Fruit fly (Drosophila melanogaster) whole organism, adult: ENCODE data around the gene GABA-B-R1.

ENCODE experiments used
- CG12768 ChIP-seq: fragments of 200-800 bp; sonication (Bioruptor generic); optimal IDR thresholded peaks from 2 replicates; lab custom pipeline; 2017; ENCODE audit warnings: missing biosample characterization, missing genetic modification characterization, mild to moderate bottlenecking, moderate library complexity, missing genetic modification reagents
- CG33017 ChIP-seq: fragments of 200-800 bp; sonication (Bioruptor generic); optimal IDR thresholded peaks from 2 replicates; lab custom pipeline; 2018; ENCODE audit warnings: missing biosample characterization, mild to moderate bottlenecking, missing genetic modification characterization, moderate library complexity
- Clk ChIP-seq: fragments of 200-800 bp; sonication (Bioruptor generic); optimal IDR thresholded peaks from 2 replicates; lab custom pipeline; 2017; ENCODE audit warnings: missing biosample characterization, missing genetic modification characterization
- Mnt ChIP-seq: fragments of 200-800 bp; sonication (Bioruptor generic); optimal IDR thresholded peaks from 2 replicates; lab custom pipeline; 2016; ENCODE audit warnings: missing biosample characterization, mild to moderate bottlenecking, missing genetic modification characterization
- cnc ChIP-seq, 2 experiments: fragments of >200 bp; optimal IDR thresholded peaks; 2 replicates each; lab custom pipeline; 2017
- ovo ChIP-seq: fragments of 200-800 bp; sonication (Bioruptor generic); optimal IDR thresholded peaks from 2 replicates; lab custom pipeline; 2016; ENCODE audit warnings: missing biosample characterization, missing genetic modification characterization
- toe ChIP-seq: fragments of 200-800 bp; sonication (Bioruptor generic); optimal IDR thresholded peaks from 2 replicates; lab custom pipeline; 2016; ENCODE audit warnings: missing biosample characterization, missing genetic modification characterization

- TF ChIP-seq CG12768 (GFP tag; lab: Kevin White, UChicago) (no peak), CG33017 (no peak), Mnt (no peak), toe (no peak), ovo (GFP tag; lab: Kevin White, UChicago) (no peak), cnc (optimal IDR thresholded peaks at IDR 0.05; lab: Kevin White, UChicago) (no peak), Clk (GFP tag; lab: Kevin White, UChicago) (no peak)
Observed at dm6 chr2L:15013523-15013922, 2.6 kb upstream of the GABA-B-R1 start.
